Fruit fly (Drosophila melanogaster): ENCODE data around the gene Rpn3.

Gene Rpn3

dm6 chr2L:19019160-19019592 is 32.4 kb upstream of the Rpn3 start (continued):
- TF ChIP-seq CoRest (tag; optimal IDR thresholded peaks at IDR 0.05) (peak; percentile 61), tna (GFP tag; IDR thresholded peaks at IDR 0.05; ENCODE audit: partially characterized antibody) (no peak), lola (GFP tag; optimal IDR thresholded peaks at IDR 0.05) (peak in 1 of 3 experiments; percentile 15), Ptx1 (GFP tag; IDR thresholded peaks at IDR 0.05) (peak; percentile 44; the same call in 1 of the 2 replicates), ci (GFP tag; IDR thresholded peaks at IDR 0.05) (no peak), phol (tag; optimal IDR thresholded peaks at IDR 0.05) (peak; percentile 31), CG6854 (GFP tag; optimal IDR thresholded peaks at IDR 0.05) (peak; percentile 29), Sox102F (GFP tag; optimal IDR thresholded peaks at IDR 0.05) (peak; percentile 5), CG9932 (GFP tag; IDR thresholded peaks at IDR 0.05) (no peak), danr (GFP tag; IDR thresholded peaks at IDR 0.05) (no peak), CG6175 (GFP tag; IDR thresholded peaks at IDR 0.05) (no peak), CG1024 (GFP tag; IDR thresholded peaks at IDR 0.05) (no peak), CG15696 (tag; optimal IDR thresholded peaks at IDR 0.05) (no peak), CG14710 (tag; optimal IDR thresholded peaks at IDR 0.05) (peak; percentile 35), CG12219 (GFP tag; optimal IDR thresholded peaks at IDR 0.05) (no peak), jing (GFP tag; optimal IDR thresholded peaks at IDR 0.05) (no peak), CG6654 (GFP tag; optimal IDR thresholded peaks at IDR 0.05) (no peak), CG15269 (tag; optimal IDR thresholded peaks at IDR 0.05) (peak; percentile 44), CG7745 (tag; optimal IDR thresholded peaks at IDR 0.05) (no peak), CG17361 (GFP tag; IDR thresholded peaks at IDR 0.05) (peak; percentile 70; the same call in 2 of the 3 replicates), CG17829 (tag; optimal IDR thresholded peaks at IDR 0.05) (peak; percentile 4), inv (GFP tag; IDR thresholded peaks at IDR 0.05; ENCODE audit: partially characterized antibody) (no peak), Mrtf (GFP tag; IDR thresholded peaks at IDR 0.05) (no peak), CG18476 (GFP tag; optimal IDR thresholded peaks at IDR 0.05) (peak; percentile 6), dysf (GFP tag; IDR thresholded peaks at IDR 0.05) (0 out of 3 replicates have a peak, but pooled peaks have one; percentile 32), CG15601 (tag; optimal IDR thresholded peaks at IDR 0.05) (no peak), CG4617 (GFP tag; optimal IDR thresholded peaks at IDR 0.05; ENCODE audit: borderline replicate concordance) (no peak), CG6254 (GFP tag; optimal IDR thresholded peaks at IDR 0.05) (no peak), Doc3 (GFP tag; IDR thresholded peaks at IDR 0.05; ENCODE audit: partially characterized antibody) (no peak), Hmr (GFP tag; optimal IDR thresholded peaks at IDR 0.05) (peak; percentile 54), exex (tag; optimal IDR thresholded peaks at IDR 0.05) (no peak), CG10366 (GFP tag; IDR thresholded peaks at IDR 0.05) (no peak), Eip74EF (GFP tag; optimal IDR thresholded peaks at IDR 0.05) (no peak), chn (GFP tag; optimal IDR thresholded peaks at IDR 0.05) (no peak), CG18599 (GFP tag; optimal IDR thresholded peaks at IDR 0.05) (peak; percentile 61), Pdp1 (GFP tag; optimal IDR thresholded peaks at IDR 0.05) (no peak), CG12299 (tag; optimal IDR thresholded peaks at IDR 0.05) (no peak), CG30020 (tag; optimal IDR thresholded peaks at IDR 0.05) (no peak), vfl (GFP tag; optimal IDR thresholded peaks at IDR 0.05) (no peak), p53 (GFP tag; optimal IDR thresholded peaks at IDR 0.05) (no peak), BtbVII (GFP tag; optimal IDR thresholded peaks at IDR 0.05) (peak; percentile 18), Oli (tag; optimal IDR thresholded peaks at IDR 0.05) (peak; percentile 48), CG18262 (tag; optimal IDR thresholded peaks at IDR 0.05) (peak; percentile 52), CG2875 (GFP tag; optimal IDR thresholded peaks at IDR 0.05) (no peak), CG3163 (GFP tag; optimal IDR thresholded peaks at IDR 0.05) (no peak), mirr (GFP tag; optimal IDR thresholded peaks at IDR 0.05) (no peak), dmrt11E (tag; optimal IDR thresholded peaks at IDR 0.05) (no peak), da (GFP tag; optimal IDR thresholded peaks at IDR 0.05) (no peak), CG14860 (GFP tag; IDR thresholded peaks at IDR 0.05; ENCODE audit: partially characterized antibody) (no peak)
